Worm (Caenorhabditis elegans) whole organism, midembryonic: ENCODE measurements around the gene T13G4.4.

Experiments used
- T22C8.4 ChIP-seq: fragments of 200-800 bp; sonication (Bioruptor generic); IDR thresholded peaks from 2 replicates; pipeline ENCODE4 v1.3.6; 2022; ENCODE audit warnings: missing genetic modification characterization, missing compliant biosample characterization
- cog-1 ChIP-seq: sonication (generic microtip); optimal IDR thresholded peaks from 2 replicates; lab custom pipeline; 2016; ENCODE audit warnings: missing genetic modification characterization, missing compliant biosample characterization
- flt-1 ChIP-seq: fragments of 200-800 bp; sonication (Bioruptor generic); IDR thresholded peaks from 2 replicates; pipeline ENCODE4 v1.3.6; 2022; ENCODE audit warnings: missing genetic modification characterization, missing compliant biosample characterization
- klf-2 ChIP-seq: fragments of 200-800 bp; sonication (Bioruptor generic); conservative IDR thresholded peaks from 2 replicates; pipeline ENCODE4 v1.3.6; 2022; ENCODE audit warnings: missing genetic modification reagents, missing genetic modification characterization, missing compliant biosample characterization
- med-1 ChIP-seq: sonication (generic microtip); optimal IDR thresholded peaks from 2 replicates; lab custom pipeline; 2017; ENCODE audit warnings: missing genetic modification characterization, mild to moderate bottlenecking, missing compliant biosample characterization, antibody characterized with exemption, missing genetic modification reagents; ENCODE audit not compliant: insufficient read depth
- ref-1 ChIP-seq: fragments of 200-800 bp; sonication (Bioruptor generic); conservative IDR thresholded peaks from 2 replicates; pipeline ENCODE4 v1.3.6; 2022; ENCODE audit warnings: missing genetic modification reagents, missing genetic modification characterization, missing compliant biosample characterization
- tab-1 ChIP-seq: fragments of 200-800 bp; sonication (Bioruptor generic); IDR thresholded peaks from 2 replicates; pipeline ENCODE4 v1.3.6; 2022; ENCODE audit warnings: missing genetic modification characterization, missing compliant biosample characterization
- ztf-23 ChIP-seq: fragments of 200-800 bp; sonication (Bioruptor generic); IDR thresholded peaks from 2 replicates; pipeline ENCODE4 v1.3.6; 2022; ENCODE audit warnings: missing genetic modification reagents, missing genetic modification characterization, missing compliant biosample characterization
- ztf-29 ChIP-seq: fragments of 200-800 bp; sonication (Bioruptor generic); IDR thresholded peaks from 2 replicates; pipeline ENCODE4 v1.3.6; 2022; ENCODE audit warnings: missing genetic modification reagents, missing genetic modification characterization, missing compliant biosample characterization

ce11 chrX:1172024-1172423 lies 19.5 kb downstream of the T13G4.4 start:
- TF ChIP-seq ztf-29 (GFP tag; lab: Robert Waterston, UW) (no peak), med-1 (no peak), ztf-23 (GFP tag; lab: Robert Waterston, UW) (no peak), ref-1 (no peak), klf-2 (GFP tag; lab: Robert Waterston, UW) (no peak), T22C8.4 (GFP tag; lab: Robert Waterston, UW) (no peak), flt-1 (GFP tag; lab: Robert Waterston, UW) (no peak), tab-1 (GFP tag; lab: Robert Waterston, UW) (no peak), cog-1 (no peak)
